Fruit fly (Drosophila melanogaster) whole organism, embryonic: ENCODE data around the gene mRRF2.

Experiments used
- Atf-2 ChIP-seq: fragments of 200-800 bp; sonication (Bioruptor generic); optimal IDR thresholded peaks from 2 replicates; lab custom pipeline; 2016; ENCODE audit warnings: missing biosample characterization, missing genetic modification characterization
- Bdp1 ChIP-seq: fragments of 200-800 bp; sonication (Bioruptor generic); optimal IDR thresholded peaks from 3 replicates; lab custom pipeline; 2016; ENCODE audit warnings: missing biosample characterization, missing genetic modification characterization
- CG10543 ChIP-seq: fragments of 200-800 bp; sonication (Bioruptor generic); optimal IDR thresholded peaks from 3 replicates; lab custom pipeline; 2017; ENCODE audit warnings: missing biosample characterization, mild to moderate bottlenecking, missing genetic modification characterization, moderate library complexity
- CG12299 ChIP-seq: fragments of 200-800 bp; sonication (Bioruptor generic); optimal IDR thresholded peaks from 2 replicates; lab custom pipeline; 2018; ENCODE audit warnings: missing biosample characterization, mild to moderate bottlenecking, missing genetic modification characterization
- CG13287 ChIP-seq: fragments of 200-800 bp; sonication (Bioruptor generic); IDR thresholded peaks from 2 replicates; pipeline ENCODE4 v1.3.6; 2022; ENCODE audit warnings: missing biosample characterization, missing genetic modification characterization; ENCODE audit not compliant: partially characterized antibody
- CG14710 ChIP-seq: fragments of 200-800 bp; sonication (Bioruptor generic); optimal IDR thresholded peaks from 3 replicates; lab custom pipeline; 2019; ENCODE audit warnings: missing biosample characterization, mild to moderate bottlenecking, missing genetic modification characterization, moderate library complexity
- CG1603 ChIP-seq: fragments of 200-800 bp; sonication (Bioruptor generic); optimal IDR thresholded peaks from 2 replicates; lab custom pipeline; 2019; ENCODE audit warnings: missing biosample characterization, mild to moderate bottlenecking, missing genetic modification characterization, moderate library complexity
- CG17612 ChIP-seq: fragments of 200-800 bp; sonication (Bioruptor generic); IDR thresholded peaks from 2 replicates; pipeline ENCODE4 v1.3.6; 2022; ENCODE audit warnings: missing biosample characterization, missing genetic modification characterization
- CG18476 ChIP-seq: fragments of 200-800 bp; sonication (Bioruptor generic); optimal IDR thresholded peaks from 2 replicates; lab custom pipeline; 2016; ENCODE audit warnings: missing biosample characterization, mild to moderate bottlenecking, missing genetic modification characterization
- CG18764 ChIP-seq: fragments of 200-800 bp; sonication (Bioruptor generic); optimal IDR thresholded peaks from 3 replicates; lab custom pipeline; 2016; ENCODE audit warnings: missing biosample characterization, missing genetic modification characterization
- CG30020 ChIP-seq: fragments of 200-800 bp; optimal IDR thresholded peaks from 2 replicates; lab custom pipeline; 2019; ENCODE audit warnings: missing biosample characterization, mild to moderate bottlenecking, missing genetic modification characterization, moderate library complexity
- CG32772 ChIP-seq: fragments of 200-800 bp; sonication (Bioruptor generic); IDR thresholded peaks from 2 replicates; pipeline ENCODE4 v1.3.6; 2022; ENCODE audit warnings: missing biosample characterization, missing genetic modification characterization
- CG4360 ChIP-seq: fragments of 200-800 bp; sonication (Bioruptor generic); IDR thresholded peaks from 2 replicates; pipeline ENCODE4 v1.3.6; 2022; ENCODE audit warnings: missing biosample characterization, missing genetic modification characterization
- CG6175 ChIP-seq: fragments of 200-800 bp; sonication (Bioruptor generic); IDR thresholded peaks from 3 replicates; pipeline ENCODE4 v1.3.6; 2022; ENCODE audit warnings: missing biosample characterization, missing genetic modification characterization
- CG6683 ChIP-seq: fragments of 200-800 bp; sonication (Bioruptor generic); optimal IDR thresholded peaks from 2 replicates; lab custom pipeline; 2017; ENCODE audit warnings: missing biosample characterization, mild to moderate bottlenecking, missing genetic modification characterization, missing genetic modification reagents
- CG8924 ChIP-seq: fragments of 200-800 bp; optimal IDR thresholded peaks from 3 replicates; lab custom pipeline; 2019; ENCODE audit warnings: missing biosample characterization, mild to moderate bottlenecking, missing genetic modification characterization, moderate library complexity
- CG9437 ChIP-seq: fragments of 200-800 bp; sonication (Bioruptor generic); optimal IDR thresholded peaks from 2 replicates; lab custom pipeline; 2018; ENCODE audit warnings: missing biosample characterization, mild to moderate bottlenecking, missing genetic modification characterization
- CG9609 ChIP-seq: fragments of 200-800 bp; sonication (Bioruptor generic); optimal IDR thresholded peaks from 3 replicates; lab custom pipeline; 2016; ENCODE audit warnings: missing biosample characterization, missing genetic modification characterization
- CG9727 ChIP-seq: fragments of 200-800 bp; sonication (Bioruptor generic); optimal IDR thresholded peaks from 3 replicates; lab custom pipeline; 2017; ENCODE audit warnings: missing biosample characterization, mild to moderate bottlenecking, missing genetic modification characterization
- Doc2 ChIP-seq: fragments of 200-800 bp; sonication (Bioruptor generic); IDR thresholded peaks from 2 replicates; pipeline ENCODE4 v1.3.6; 2022; ENCODE audit warnings: missing biosample characterization, missing genetic modification characterization
- Fer1 ChIP-seq: fragments of 200-800 bp; sonication (Bioruptor generic); optimal IDR thresholded peaks from 2 replicates; lab custom pipeline; 2017; ENCODE audit warnings: missing biosample characterization, mild to moderate bottlenecking, missing genetic modification characterization
- H15 ChIP-seq: fragments of 200-800 bp; sonication (Bioruptor generic); IDR thresholded peaks from 3 replicates; pipeline ENCODE4 v1.3.6; 2022; ENCODE audit warnings: missing biosample characterization, missing genetic modification characterization
- Hey ChIP-seq: fragments of 200-800 bp; sonication (Bioruptor generic); optimal IDR thresholded peaks from 3 replicates; lab custom pipeline; 2018; ENCODE audit warnings: missing biosample characterization, mild to moderate bottlenecking, missing genetic modification characterization
- Hr3 ChIP-seq: fragments of 200-800 bp; sonication (Bioruptor generic); optimal IDR thresholded peaks from 3 replicates; lab custom pipeline; 2016; ENCODE audit warnings: missing biosample characterization, missing genetic modification characterization
- Hr51 ChIP-seq, 2 experiments: fragments of 200-800 bp; sonication (Bioruptor generic); optimal IDR thresholded peaks; 2 replicates in 1 of 2; 3 replicates in 1 of 2; lab custom pipeline; 2016 to 2018; ENCODE audit warnings: missing biosample characterization in 2 of 2, missing genetic modification characterization in 2 of 2, mild to moderate bottlenecking in 1 of 2, moderate library complexity in 1 of 2
- Pdp1 ChIP-seq, 2 experiments: fragments of 200-800 bp; sonication (Bioruptor generic); optimal IDR thresholded peaks; 3 replicates each; lab custom pipeline; 2016; ENCODE audit warnings: missing biosample characterization in 2 of 2, missing genetic modification characterization in 2 of 2, mild to moderate bottlenecking in 1 of 2, moderate library complexity in 1 of 2
- Sry-β ChIP-seq: fragments of 200-800 bp; sonication (Bioruptor generic); optimal IDR thresholded peaks from 2 replicates; lab custom pipeline; 2018; ENCODE audit warnings: missing biosample characterization, mild to moderate bottlenecking, missing genetic modification characterization, moderate library complexity
- ase ChIP-seq: fragments of 200-800 bp; sonication (Bioruptor generic); IDR thresholded peaks from 3 replicates; pipeline ENCODE4 v1.3.6; 2022; ENCODE audit warnings: missing biosample characterization, missing genetic modification characterization
- crol ChIP-seq: fragments of 200-800 bp; sonication (Bioruptor generic); IDR thresholded peaks from 2 replicates; pipeline ENCODE4 v1.3.6; 2022; ENCODE audit warnings: missing biosample characterization, missing genetic modification characterization
- dmrt99B ChIP-seq: fragments of 200-800 bp; sonication (Bioruptor generic); optimal IDR thresholded peaks from 2 replicates; lab custom pipeline; 2018; ENCODE audit warnings: missing biosample characterization, mild to moderate bottlenecking, missing genetic modification characterization, moderate library complexity
- ewg ChIP-seq: fragments of 200-800 bp; sonication (Bioruptor generic); optimal IDR thresholded peaks from 3 replicates; lab custom pipeline; 2017; ENCODE audit warnings: mild to moderate bottlenecking, missing biosample characterization, missing genetic modification reagents, missing genetic modification characterization
- fd102C ChIP-seq: fragments of 200-800 bp; sonication (Bioruptor generic); optimal IDR thresholded peaks from 2 replicates; lab custom pipeline; 2018; ENCODE audit warnings: missing biosample characterization, mild to moderate bottlenecking, missing genetic modification characterization, moderate library complexity
- fu2 ChIP-seq: fragments of 200-800 bp; sonication (Bioruptor generic); optimal IDR thresholded peaks from 2 replicates; lab custom pipeline; 2016; ENCODE audit warnings: missing biosample characterization, missing genetic modification characterization
- gcm ChIP-seq: fragments of 200-800 bp; sonication (Bioruptor generic); optimal IDR thresholded peaks from 2 replicates; lab custom pipeline; 2019; ENCODE audit warnings: missing biosample characterization, mild to moderate bottlenecking, missing genetic modification characterization, moderate library complexity
- gfzf ChIP-seq: fragments of 200-800 bp; sonication (Bioruptor generic); optimal IDR thresholded peaks from 2 replicates; lab custom pipeline; 2016; ENCODE audit warnings: missing biosample characterization, mild to moderate bottlenecking, missing genetic modification characterization, moderate library complexity
- ham ChIP-seq: fragments of 200-800 bp; sonication (Bioruptor generic); IDR thresholded peaks from 2 replicates; pipeline ENCODE4 v1.3.6; 2022; ENCODE audit warnings: missing biosample characterization, missing genetic modification characterization
- hkb ChIP-seq, 2 experiments: fragments of 200-800 bp in 1 of 2; fragments of >200 bp in 1 of 2; sonication (Bioruptor generic) in 1 of 2; IDR thresholded peaks in 1 of 2; optimal IDR thresholded peaks in 1 of 2; 2 replicates each; pipeline versions ENCODE4 v1.3.6 to Lab custom; 2017 to 2022; ENCODE audit warnings: missing biosample characterization in 1 of 2, missing genetic modification characterization in 1 of 2
- lbe ChIP-seq: fragments of 200-800 bp; sonication (Bioruptor generic); optimal IDR thresholded peaks from 2 replicates; lab custom pipeline; 2016; ENCODE audit warnings: missing biosample characterization, mild to moderate bottlenecking, missing genetic modification characterization
- lov ChIP-seq, 2 experiments: fragments of 200-800 bp in 1 of 2; fragments of >200 bp in 1 of 2; sonication (Bioruptor generic) in 1 of 2; IDR thresholded peaks in 1 of 2; optimal IDR thresholded peaks in 1 of 2; 2 replicates in 1 of 2; 3 replicates in 1 of 2; pipeline versions ENCODE4 v1.3.6 to Lab custom; 2017 to 2022; ENCODE audit warnings: missing biosample characterization in 1 of 2, missing genetic modification characterization in 1 of 2
- nerfin-2 ChIP-seq: fragments of 200-800 bp; sonication (Bioruptor generic); IDR thresholded peaks from 2 replicates; pipeline ENCODE4 v1.3.6; 2022; ENCODE audit warnings: missing biosample characterization, missing genetic modification characterization; ENCODE audit not compliant: partially characterized antibody
- onecut ChIP-seq: fragments of 200-800 bp; sonication (Bioruptor generic); IDR thresholded peaks from 2 replicates; pipeline ENCODE4 v1.3.6; 2022; ENCODE audit warnings: missing biosample characterization, missing genetic modification characterization
- pfk ChIP-seq: fragments of 200-800 bp; sonication (Bioruptor generic); optimal IDR thresholded peaks from 2 replicates; lab custom pipeline; 2018; ENCODE audit warnings: missing biosample characterization, mild to moderate bottlenecking, missing genetic modification characterization, moderate library complexity
- ro ChIP-seq: fragments of 200-800 bp; sonication (Bioruptor generic); IDR thresholded peaks from 2 replicates; pipeline ENCODE4 v1.3.6; 2022; ENCODE audit warnings: missing biosample characterization, missing genetic modification characterization
- sisA ChIP-seq: fragments of 200-800 bp; sonication (Bioruptor generic); IDR thresholded peaks from 2 replicates; pipeline ENCODE4 v1.3.6; 2022; ENCODE audit warnings: missing biosample characterization, missing genetic modification characterization
- slp2 ChIP-seq: fragments of 200-800 bp; sonication (Bioruptor generic); optimal IDR thresholded peaks from 2 replicates; lab custom pipeline; 2016; ENCODE audit warnings: missing biosample characterization, missing genetic modification characterization
- stc ChIP-seq: fragments of 200-800 bp; sonication (Bioruptor generic); IDR thresholded peaks from 2 replicates; pipeline ENCODE4 v1.3.6; 2022; ENCODE audit warnings: missing biosample characterization, missing genetic modification characterization
- tin ChIP-seq: fragments of 200-800 bp; sonication (Bioruptor generic); optimal IDR thresholded peaks from 3 replicates; lab custom pipeline; 2016; ENCODE audit warnings: missing biosample characterization, missing genetic modification characterization
- tio ChIP-seq: fragments of 200-800 bp; sonication (Bioruptor generic); optimal IDR thresholded peaks from 2 replicates; lab custom pipeline; 2017; ENCODE audit warnings: missing biosample characterization, missing genetic modification characterization, inconsistent platforms
- unpg ChIP-seq: fragments of 200-800 bp; sonication (Bioruptor generic); optimal IDR thresholded peaks from 3 replicates; lab custom pipeline; 2018; ENCODE audit warnings: missing biosample characterization, mild to moderate bottlenecking, missing genetic modification characterization, moderate library complexity
- zen2 ChIP-seq: fragments of 200-800 bp; sonication (Bioruptor generic); IDR thresholded peaks from 3 replicates; pipeline ENCODE4 v1.3.6; 2022; ENCODE audit warnings: missing biosample characterization, missing genetic modification characterization; ENCODE audit not compliant: partially characterized antibody

mRRF2 gene

dm6 chr3R:22618280-22618679 lies 4.8 kb downstream of the mRRF2 start, which contains the start of gene mRpL45 (continued):
- TF ChIP-seq CG17612 (GFP tag; lab: Robert Waterston, UW): no peak
- TF ChIP-seq CG18764 (GFP tag; lab: Kevin White, UChicago): no peak
- TF ChIP-seq CG14710 (tag; lab: Kevin White, UChicago): peak; percentile 9
- peak in 1 of 2 experiments; percentile 93 for TF ChIP-seq Pdp1 (GFP tag; optimal IDR thresholded peaks at IDR 0.05; lab: Kevin White, UChicago)
- no peak for TF ChIP-seq lov (optimal IDR thresholded peaks at IDR 0.05; lab: Kevin White, UChicago)
- TF ChIP-seq lov (GFP tag; IDR thresholded peaks at IDR 0.05; lab: Robert Waterston, UW): no peak
- TF ChIP-seq pfk (GFP tag; lab: Kevin White, UChicago): no peak
- no peak for TF ChIP-seq CG18476 (GFP tag; lab: Kevin White, UChicago)
- TF ChIP-seq CG1603 (tag; lab: Kevin White, UChicago): no peak
- TF ChIP-seq Hr51 (GFP tag; optimal IDR thresholded peaks at IDR 0.05; lab: Kevin White, UChicago): no peak
- no peak for TF ChIP-seq Hey (tag; lab: Kevin White, UChicago)
- no peak for TF ChIP-seq CG8924 (tag; lab: Kevin White, UChicago)
- no peak for TF ChIP-seq CG32772 (GFP tag; lab: Robert Waterston, UW)
- no peak for TF ChIP-seq CG10543 (GFP tag; lab: Kevin White, UChicago)
- no peak for TF ChIP-seq CG4360 (GFP tag; lab: Robert Waterston, UW)
- TF ChIP-seq stc (GFP tag; lab: Robert Waterston, UW): no peak
- no peak for TF ChIP-seq Fer1 (GFP tag; lab: Kevin White, UChicago)
- no peak for TF ChIP-seq CG9609 (GFP tag; lab: Kevin White, UChicago)
- TF ChIP-seq ham: no peak
- no peak for TF ChIP-seq dmrt99B (tag; lab: Kevin White, UChicago)
- no peak for TF ChIP-seq CG12299 (tag; lab: Kevin White, UChicago)
- 0 out of 3 replicates have a peak, but pooled peaks have one; percentile 37 for TF ChIP-seq zen2 (GFP tag; lab: Robert Waterston, UW)
- TF ChIP-seq CG30020: no peak
- no peak for TF ChIP-seq CG6175 (GFP tag; lab: Robert Waterston, UW)
- TF ChIP-seq nerfin-2 (GFP tag; lab: Robert Waterston, UW): peak; percentile 55; the same call in 1 of the 2 replicates
- TF ChIP-seq tin (GFP tag; lab: Kevin White, UChicago): no peak
- TF ChIP-seq gcm (GFP tag; lab: Kevin White, UChicago): no peak
- no peak for TF ChIP-seq ase (GFP tag; lab: Robert Waterston, UW)
- TF ChIP-seq H15: no peak
- TF ChIP-seq Atf-2 (GFP tag; lab: Kevin White, UChicago): no peak
- TF ChIP-seq onecut (GFP tag; lab: Robert Waterston, UW): no peak
- TF ChIP-seq unpg (GFP tag; lab: Kevin White, UChicago): no peak
- TF ChIP-seq fu2: no peak
- no peak for TF ChIP-seq Sry-β (GFP tag; lab: Kevin White, UChicago)
- no peak for TF ChIP-seq Doc2
- no peak for TF ChIP-seq crol (GFP tag; lab: Robert Waterston, UW)
- no peak for TF ChIP-seq hkb (optimal IDR thresholded peaks at IDR 0.05; lab: Kevin White, UChicago)
- TF ChIP-seq hkb (GFP tag; IDR thresholded peaks at IDR 0.05; lab: Robert Waterston, UW): no peak
- no peak for TF ChIP-seq ewg
- no peak for TF ChIP-seq Bdp1 (GFP tag; lab: Kevin White, UChicago)
- no peak for TF ChIP-seq ro (GFP tag; lab: Robert Waterston, UW)
- TF ChIP-seq fd102C: no peak
- TF ChIP-seq CG13287 (GFP tag; lab: Robert Waterston, UW): peak; percentile 70
- no peak for TF ChIP-seq CG6683 (GFP tag; lab: Kevin White, UChicago)
- no peak for TF ChIP-seq tio (GFP tag; lab: Kevin White, UChicago)
- no peak for TF ChIP-seq Hr3 (GFP tag; lab: Kevin White, UChicago)
- peak; percentile 66 for TF ChIP-seq gfzf (GFP tag; lab: Kevin White, UChicago)
- TF ChIP-seq CG9727 (GFP tag; lab: Kevin White, UChicago): no peak
- no peak for TF ChIP-seq CG9437 (GFP tag; lab: Kevin White, UChicago)
- TF ChIP-seq sisA (GFP tag; lab: Robert Waterston, UW): no peak
- TF ChIP-seq lbe (GFP tag; lab: Kevin White, UChicago): no peak
- no peak for TF ChIP-seq slp2 (GFP tag; lab: Kevin White, UChicago)
